Worm (Caenorhabditis elegans) whole organism, L1 larva: ENCODE results near the gene F23D12.11.
A peak's percentile ranks its signal among the peaks of the same experiment; 100 is the strongest.

Experiments
- C04F5.9 ChIP-seq: sonication (generic microtip); optimal IDR thresholded peaks from 2 replicates; lab custom pipeline; 2016; ENCODE audit warnings: missing genetic modification characterization, missing compliant biosample characterization
- F16B12.6 ChIP-seq: fragments of 150-350 bp; optimal IDR thresholded peaks from 2 replicates; lab custom pipeline; 2014; ENCODE audit warnings: missing biosample characterization, missing genetic modification characterization
- Y116A8C.19 ChIP-seq: sonication (generic microtip); optimal IDR thresholded peaks from 2 replicates; lab custom pipeline; 2016; ENCODE audit warnings: missing compliant biosample characterization, missing genetic modification characterization, borderline replicate concordance
- alr-1 ChIP-seq: fragments of 200-800 bp; sonication (Bioruptor generic); optimal IDR thresholded peaks from 2 replicates; lab custom pipeline; 2018; ENCODE audit warnings: borderline replicate concordance, mild to moderate bottlenecking, missing genetic modification characterization, missing compliant biosample characterization
- blmp-1 ChIP-seq: fragments of 150-350 bp; optimal IDR thresholded peaks from 2 replicates; lab custom pipeline; 2014; ENCODE audit warnings: missing biosample characterization, missing genetic modification characterization
- ceh-82 ChIP-seq, 3 experiments: fragments of 150-350 bp in 1 of 3; sonication (generic microtip) in 2 of 3; optimal IDR thresholded peaks; 2 replicates each; lab custom pipeline; 2014 to 2017; ENCODE audit warnings: missing biosample characterization in 3 of 3, missing genetic modification characterization in 3 of 3
- ceh-90 ChIP-seq: sonication (generic microtip); optimal IDR thresholded peaks from 2 replicates; lab custom pipeline; 2016; ENCODE audit warnings: missing genetic modification characterization, missing compliant biosample characterization
- dpl-1 ChIP-seq, 3 experiments: fragments of 150-350 bp in 2 of 3; sonication (generic microtip) in 1 of 3; optimal IDR thresholded peaks; 2 replicates each; lab custom pipeline; 2014 to 2017; ENCODE audit warnings: missing biosample characterization in 3 of 3, missing genetic modification characterization in 3 of 3, missing genetic modification reagents in 3 of 3
- dsc-1 ChIP-seq: sonication (generic microtip); optimal IDR thresholded peaks from 2 replicates; lab custom pipeline; 2016; ENCODE audit warnings: mild to moderate bottlenecking, missing genetic modification characterization, missing compliant biosample characterization
- efl-3 ChIP-seq: fragments of 200-800 bp; sonication (Bioruptor generic); optimal IDR thresholded peaks from 2 replicates; lab custom pipeline; 2018; ENCODE audit warnings: mild to moderate bottlenecking, missing genetic modification characterization, missing compliant biosample characterization
- egl-13 ChIP-seq: sonication (generic microtip); optimal IDR thresholded peaks from 2 replicates; lab custom pipeline; 2016; ENCODE audit warnings: missing genotype, missing genetic modification reagents, missing genetic modification characterization, missing compliant biosample characterization
- fkh-10 ChIP-seq: sonication (generic microtip); optimal IDR thresholded peaks from 2 replicates; lab custom pipeline; 2017; ENCODE audit warnings: missing biosample characterization, missing genetic modification reagents, missing genetic modification characterization
- fkh-4 ChIP-seq: sonication (generic microtip); optimal IDR thresholded peaks from 2 replicates; lab custom pipeline; 2016; ENCODE audit warnings: missing compliant biosample characterization, missing genetic modification characterization, borderline replicate concordance
- fos-1 ChIP-seq: fragments of 150-350 bp; optimal IDR thresholded peaks from 2 replicates; lab custom pipeline; 2014; ENCODE audit warnings: missing biosample characterization, missing genetic modification characterization
- hlh-4 ChIP-seq: sonication (generic microtip); optimal IDR thresholded peaks from 2 replicates; lab custom pipeline; 2016; ENCODE audit warnings: mild to moderate bottlenecking, missing genetic modification characterization, missing compliant biosample characterization
- hpl-2 ChIP-seq: fragments of 150-350 bp; optimal IDR thresholded peaks from 2 replicates; lab custom pipeline; 2014; ENCODE audit warnings: missing biosample characterization, missing genetic modification reagents, missing genetic modification characterization
- irx-1 ChIP-seq: sonication (generic microtip); optimal IDR thresholded peaks from 2 replicates; lab custom pipeline; 2016; ENCODE audit warnings: missing genetic modification characterization, missing compliant biosample characterization
- lin-13 ChIP-seq: fragments of 150-350 bp; optimal IDR thresholded peaks from 2 replicates; lab custom pipeline; 2014; ENCODE audit warnings: missing biosample characterization, missing genetic modification reagents, missing genetic modification characterization
- lin-14 ChIP-seq: fragments of 200-800 bp; sonication (Bioruptor generic); optimal IDR thresholded peaks from 2 replicates; lab custom pipeline; 2018; ENCODE audit warnings: mild to moderate bottlenecking, missing genetic modification characterization, moderate library complexity, missing compliant biosample characterization
- lin-35 ChIP-seq, 2 experiments: fragments of 150-350 bp; optimal IDR thresholded peaks; 2 replicates each; lab custom pipeline; 2014; ENCODE audit warnings: missing biosample characterization in 2 of 2, missing genetic modification characterization in 2 of 2, missing genetic modification reagents in 2 of 2
- lir-3 ChIP-seq: sonication (generic microtip); optimal IDR thresholded peaks from 2 replicates; lab custom pipeline; 2016; ENCODE audit warnings: mild to moderate bottlenecking, missing genetic modification characterization, moderate library complexity, missing compliant biosample characterization; ENCODE audit not compliant: poor library complexity
- lsy-2 ChIP-seq, 2 experiments: fragments of 150-350 bp; optimal IDR thresholded peaks; 2 replicates each; lab custom pipeline; 2014; ENCODE audit warnings: missing biosample characterization in 2 of 2, missing genetic modification characterization in 2 of 2
- mdl-1 ChIP-seq, 2 experiments: fragments of 150-350 bp; optimal IDR thresholded peaks; 2 replicates each; lab custom pipeline; 2014 to 2017; ENCODE audit warnings: missing biosample characterization in 2 of 2, missing genetic modification characterization in 2 of 2, inconsistent platforms in 1 of 2
- mep-1 ChIP-seq: fragments of 150-350 bp; optimal IDR thresholded peaks from 2 replicates; lab custom pipeline; 2014; ENCODE audit warnings: missing biosample characterization, missing genetic modification characterization
- nhr-11 ChIP-seq: fragments of 150-350 bp; optimal IDR thresholded peaks from 2 replicates; lab custom pipeline; 2014; ENCODE audit warnings: missing biosample characterization, missing genetic modification characterization
- nhr-237 ChIP-seq: fragments of 150-350 bp; optimal IDR thresholded peaks from 2 replicates; lab custom pipeline; 2014; ENCODE audit warnings: missing biosample characterization, missing genetic modification characterization
- nhr-77 ChIP-seq: fragments of 150-350 bp; optimal IDR thresholded peaks from 2 replicates; lab custom pipeline; 2014; ENCODE audit warnings: missing biosample characterization, missing genetic modification characterization
- nhr-84 ChIP-seq: sonication (generic microtip); optimal IDR thresholded peaks from 2 replicates; lab custom pipeline; 2017; ENCODE audit warnings: missing biosample characterization, missing genetic modification characterization
- sup-37 ChIP-seq: fragments of 200-800 bp; sonication (Bioruptor generic); optimal IDR thresholded peaks from 2 replicates; lab custom pipeline; 2018; ENCODE audit warnings: mild to moderate bottlenecking, missing genetic modification characterization, missing compliant biosample characterization
- tbx-2 ChIP-seq: sonication (generic microtip); optimal IDR thresholded peaks from 2 replicates; lab custom pipeline; 2016; ENCODE audit warnings: missing genetic modification characterization, missing compliant biosample characterization
- unc-62 ChIP-seq: fragments of 150-350 bp; optimal IDR thresholded peaks from 2 replicates; lab custom pipeline; 2014; ENCODE audit warnings: missing biosample characterization, missing genetic modification reagents, missing genetic modification characterization
- unc-86 ChIP-seq: sonication (generic microtip); optimal IDR thresholded peaks from 2 replicates; lab custom pipeline; 2016; ENCODE audit warnings: missing genetic modification characterization, missing compliant biosample characterization
- vab-15 ChIP-seq: sonication (generic microtip); optimal IDR thresholded peaks from 2 replicates; lab custom pipeline; 2017; ENCODE audit warnings: missing genotype, mild to moderate bottlenecking, missing genetic modification characterization, missing compliant biosample characterization
- zip-4 ChIP-seq: fragments of 200-800 bp; sonication (Bioruptor generic); optimal IDR thresholded peaks from 2 replicates; lab custom pipeline; 2018; ENCODE audit warnings: mild to moderate bottlenecking, missing genetic modification characterization, moderate library complexity, missing compliant biosample characterization
- ztf-11 ChIP-seq, 2 experiments: sonication (generic microtip); optimal IDR thresholded peaks; 2 replicates each; lab custom pipeline; 2016 to 2017; ENCODE audit warnings: missing genetic modification characterization in 2 of 2, missing biosample characterization in 1 of 2, missing compliant biosample characterization in 1 of 2

The F23D12.11 gene

ce11 chrX:14421529-14421982 lies 3.0 kb downstream of the F23D12.11 start, which contains the start of gene F23D12.2:
Gene F23D12.2 (minus strand): TSS chrX:14421579.
- TF ChIP-seq ceh-82 (tag; optimal IDR thresholded peaks at IDR 0.05; lab: Kevin White, UChicago) (no peak), lir-3 (no peak), irx-1 (no peak), fkh-10 (GFP tag; lab: Kevin White, UChicago) (no peak)

- TF ChIP-seq efl-3 (no peak), ztf-11 (tag; optimal IDR thresholded peaks at IDR 0.05; lab: Kevin White, UChicago) (no peak), fkh-10 (GFP tag; lab: Kevin White, UChicago) (no peak), tbx-2 (tag; lab: Kevin White, UChicago) (no peak), lin-14 (GFP tag; lab: Kevin White, UChicago) (no peak), lin-13 (GFP tag; lab: Kevin White, UChicago) (no peak), ceh-90 (tag; lab: Kevin White, UChicago) (no peak), lin-35 (GFP tag; optimal IDR thresholded peaks at IDR 0.05; lab: Kevin White, UChicago) (no peak)
Observed at ce11 chrX:14415641-14416040, 8.9 kb downstream of the F23D12.11 start, which contains the start of gene F23D12.10. Gene F23D12.10 (minus strand): TSS chrX:14415741.

- TF ChIP-seq mep-1 (tag; lab: Kevin White, UChicago), result no peak
- TF ChIP-seq mdl-1 (tag; optimal IDR thresholded peaks at IDR 0.05; lab: Kevin White, UChicago), result no peak
- no peak for TF ChIP-seq blmp-1 (tag; lab: Kevin White, UChicago)
- no peak for TF ChIP-seq fos-1
- no peak for TF ChIP-seq C04F5.9 (tag; lab: Kevin White, UChicago)
- TF ChIP-seq nhr-84 (tag; lab: Kevin White, UChicago), result no peak
- no peak for TF ChIP-seq vab-15
Observed at ce11 chrX:14412774-14413173, 11.8 kb downstream of the F23D12.11 start, which contains the start of gene fbxa-179. Gene fbxa-179 (minus strand): TSS chrX:14412874.

ce11 chrX:14405817-14406216 lies 18.7 kb downstream of the F23D12.11 start, which contains the start of gene frpr-17:
Gene frpr-17 (plus strand): TSS chrX:14406117.
- TF ChIP-seq lsy-2 (tag; optimal IDR thresholded peaks at IDR 0.05; lab: Kevin White, UChicago), result no peak
- TF ChIP-seq sup-37 (GFP tag; lab: Kevin White, UChicago), result no peak
- no peak for TF ChIP-seq zip-4 (GFP tag; lab: Kevin White, UChicago)
- no peak for TF ChIP-seq egl-13
- no peak for TF ChIP-seq alr-1 (tag; lab: Kevin White, UChicago)
- TF ChIP-seq nhr-77, result no peak
- TF ChIP-seq nhr-237 (tag; lab: Kevin White, UChicago), result no peak
- TF ChIP-seq dpl-1 (GFP tag; optimal IDR thresholded peaks at IDR 0.05; lab: Kevin White, UChicago), result no peak
- no peak for TF ChIP-seq fkh-10 (GFP tag; lab: Kevin White, UChicago)
- no peak for TF ChIP-seq Y116A8C.19 (tag; lab: Kevin White, UChicago)
- no peak for TF ChIP-seq vab-15

- no peak for TF ChIP-seq irx-1
- no peak for TF ChIP-seq egl-13
- no peak for TF ChIP-seq unc-86 (tag; lab: Kevin White, UChicago)
- TF ChIP-seq Y116A8C.19 (tag; lab: Kevin White, UChicago), result no peak
- no peak for TF ChIP-seq nhr-84 (tag; lab: Kevin White, UChicago)
- no peak for TF ChIP-seq vab-15
- TF ChIP-seq hpl-2 (GFP tag; lab: Kevin White, UChicago), result no peak
- peak; percentile 95 for TF ChIP-seq dsc-1
- peak; percentile 73 for TF ChIP-seq fkh-4
- no peak for TF ChIP-seq hlh-4 (tag; lab: Kevin White, UChicago)
- no peak for TF ChIP-seq unc-62 (GFP tag; lab: Kevin White, UChicago)
- no peak for TF ChIP-seq mdl-1 (tag; optimal IDR thresholded peaks at IDR 0.05; lab: Kevin White, UChicago)
- TF ChIP-seq F16B12.6 (tag; lab: Kevin White, UChicago), result no peak
- no peak for TF ChIP-seq nhr-11 (tag; lab: Kevin White, UChicago)
Observed at ce11 chrX:14401230-14401629, 23.3 kb downstream of the F23D12.11 start.
